Worm (Caenorhabditis elegans): ENCODE results near the gene vpat-1.

The vpat-1 gene

ce11 chrX:1025010-1025409 is 21.0 kb downstream of the vpat-1 start, which contains the start of gene F55A4.3:
Gene F55A4.3 (minus strand): TSS chrX:1025110.
- TF ChIP-seq aptf-2 (GFP tag; conservative IDR thresholded peaks at IDR 0.05) (no peak), let-526 (GFP tag; IDR thresholded peaks at IDR 0.05) (no peak), dpl-1 (GFP tag; optimal IDR thresholded peaks at IDR 0.05) (no peak), nhr-80 (tag; optimal IDR thresholded peaks at IDR 0.05) (no peak)

ce11 chrX:1021835-1022311 is 24.1 kb downstream of the vpat-1 start:
- TF ChIP-seq ceh-100 (GFP tag; IDR thresholded peaks at IDR 0.05) (no peak), ekl-4 (GFP tag; IDR thresholded peaks at IDR 0.05) (no peak), gei-17 (GFP tag; optimal IDR thresholded peaks at IDR 0.05) (no peak), K12H6.12 (tag; optimal IDR thresholded peaks at IDR 0.05) (peak; percentile 62), Y95B8A.8 (GFP tag; IDR thresholded peaks at IDR 0.05) (no peak), mel-28 (tag; optimal IDR thresholded peaks at IDR 0.05; ENCODE audit: borderline replicate concordance) (no peak), F57A8.1 (GFP tag; optimal IDR thresholded peaks at IDR 0.05) (no peak), attf-3 (GFP tag; conservative IDR thresholded peaks at IDR 0.05) (no peak), ceh-58 (GFP tag; IDR thresholded peaks at IDR 0.05) (no peak), nhr-80 (tag; optimal IDR thresholded peaks at IDR 0.05) (no peak), ztf-22 (GFP tag; optimal IDR thresholded peaks at IDR 0.05) (no peak), F49E8.2 (tag; optimal IDR thresholded peaks at IDR 0.05; ENCODE audit: insufficient read depth) (no peak), snpc-4 (GFP tag; optimal IDR thresholded peaks at IDR 0.05) (no peak), snpc-4 (tag; optimal IDR thresholded peaks at IDR 0.05) (no peak), F23B12.7 (tag; optimal IDR thresholded peaks at IDR 0.05; ENCODE audit: insufficient read depth) (no peak), zfh-2 (GFP tag; conservative IDR thresholded peaks at IDR 0.05) (peak; percentile 97), T07F8.4 (tag; optimal IDR thresholded peaks at IDR 0.05) (no peak), efl-1 (GFP tag; optimal IDR thresholded peaks at IDR 0.05) (no peak), snpc-1.3 (tag; optimal IDR thresholded peaks at IDR 0.05; ENCODE audit: insufficient read depth) (no peak), Y79H2A.3 (GFP tag; conservative IDR thresholded peaks at IDR 0.05) (no peak), madf-3 (GFP tag; IDR thresholded peaks at IDR 0.05) (no peak), zim-3 (tag; optimal IDR thresholded peaks at IDR 0.05) (no peak), ztf-28 (GFP tag; IDR thresholded peaks at IDR 0.05) (no peak), Y56A3A.18 (GFP tag; IDR thresholded peaks at IDR 0.05) (no peak), tbx-9 (tag; optimal IDR thresholded peaks at IDR 0.05; ENCODE audit: borderline replicate concordance) (no peak), lin-35 (GFP tag; optimal IDR thresholded peaks at IDR 0.05) (no peak), F52B5.7 (tag; optimal IDR thresholded peaks at IDR 0.05) (no peak), nhr-179 (tag; optimal IDR thresholded peaks at IDR 0.05) (no peak), akir-1 (GFP tag; optimal IDR thresholded peaks at IDR 0.05) (no peak), F55B11.4 (tag; optimal IDR thresholded peaks at IDR 0.05; ENCODE audit: borderline replicate concordance, insufficient read depth) (no peak), madf-10 (tag; optimal IDR thresholded peaks at IDR 0.05) (no peak), pbrm-1 (GFP tag; IDR thresholded peaks at IDR 0.05) (no peak), bed-1 (GFP tag; IDR thresholded peaks at IDR 0.05) (no peak), rpc-1 (optimal IDR thresholded peaks at IDR 0.05) (no peak), rpc-1 (tag; optimal IDR thresholded peaks at IDR 0.05) (no peak), F57C9.4 (tag; optimal IDR thresholded peaks at IDR 0.05) (no peak), lin-26 (GFP tag; IDR thresholded peaks at IDR 0.05) (no peak), fkh-3 (tag; optimal IDR thresholded peaks at IDR 0.05) (no peak), egl-44 (GFP tag; IDR thresholded peaks at IDR 0.05) (no peak), lsy-27 (tag; optimal IDR thresholded peaks at IDR 0.05; ENCODE audit: borderline replicate concordance, insufficient read depth) (no peak), K11D2.4 (GFP tag; IDR thresholded peaks at IDR 0.05) (0 out of 2 replicates have a peak, but pooled peaks have one; percentile 17), lir-1 (GFP tag; conservative IDR thresholded peaks at IDR 0.05) (no peak), aptf-2 (GFP tag; conservative IDR thresholded peaks at IDR 0.05) (no peak), C06A6.2 (GFP tag; conservative IDR thresholded peaks at IDR 0.05) (no peak), hlh-26 (GFP tag; conservative IDR thresholded peaks at IDR 0.05) (no peak)
